Fruit fly (Drosophila melanogaster): ENCODE measurements around the gene CG13678.

Gene CG13678

dm6 chr3L:8197779-8198279 lies 24.1 kb upstream of the CG13678 start, which contains the start of the genes UbcE2M and Dhps (continued):
- no peak for TF ChIP-seq rib (GFP tag; IDR thresholded peaks at IDR 0.05)
- peak; percentile 22 for TF ChIP-seq slou (GFP tag; optimal IDR thresholded peaks at IDR 0.05)
- TF ChIP-seq CG8944 (GFP tag; optimal IDR thresholded peaks at IDR 0.05), result peak; percentile 11
- peak; percentile 3 for TF ChIP-seq CG1529 (GFP tag; optimal IDR thresholded peaks at IDR 0.05)
- TF ChIP-seq CG6272 (GFP tag; IDR thresholded peaks at IDR 0.05), result peak; percentile 81
- TF ChIP-seq CG12155 (GFP tag; optimal IDR thresholded peaks at IDR 0.05), result peak; percentile 70
- TF ChIP-seq ci (GFP tag; IDR thresholded peaks at IDR 0.05), result no peak
- TF ChIP-seq Drgx (GFP tag; IDR thresholded peaks at IDR 0.05), result no peak; the same call in 1 of the 2 replicates
- TF ChIP-seq CG3726 (GFP tag; IDR thresholded peaks at IDR 0.05), result peak; percentile 46; the same call in 1 of the 3 replicates
- TF ChIP-seq tin (GFP tag; optimal IDR thresholded peaks at IDR 0.05), result peak; percentile 66
- peak; percentile 56; the same call in 1 of the 3 replicates for TF ChIP-seq CG11093 (GFP tag; IDR thresholded peaks at IDR 0.05)
- TF ChIP-seq p53 (GFP tag; optimal IDR thresholded peaks at IDR 0.05), result no peak
- TF ChIP-seq Sox102F (GFP tag; optimal IDR thresholded peaks at IDR 0.05), result no peak
- TF ChIP-seq chm (GFP tag; IDR thresholded peaks at IDR 0.05), result peak; percentile 6; the same call in 1 of the 2 replicates
- peak; percentile 78 for TF ChIP-seq CG30020 (tag; optimal IDR thresholded peaks at IDR 0.05)
- peak; percentile 53 for TF ChIP-seq Antp (GFP tag; optimal IDR thresholded peaks at IDR 0.05)
- peak; percentile 63; the same call in 1 of the 2 replicates for TF ChIP-seq CG14441 (GFP tag; IDR thresholded peaks at IDR 0.05)
- TF ChIP-seq CG9727 (GFP tag; optimal IDR thresholded peaks at IDR 0.05), result peak; percentile 76
- no peak; the same call in 1 of the 2 replicates for TF ChIP-seq Ravus (GFP tag; IDR thresholded peaks at IDR 0.05)
- peak; percentile 46 for TF ChIP-seq Ada2b (GFP tag; IDR thresholded peaks at IDR 0.05)
- TF ChIP-seq sc (optimal IDR thresholded peaks at IDR 0.05), result no peak
- TF ChIP-seq sc (GFP tag; optimal IDR thresholded peaks at IDR 0.05), result peak; percentile 57
- peak; percentile 73 for TF ChIP-seq Max (GFP tag; optimal IDR thresholded peaks at IDR 0.05)
- TF ChIP-seq CG8089 (GFP tag; optimal IDR thresholded peaks at IDR 0.05), result no peak
- TF ChIP-seq Fer2 (tag; optimal IDR thresholded peaks at IDR 0.05), result peak; percentile 76
- no peak for TF ChIP-seq bab2 (GFP tag; optimal IDR thresholded peaks at IDR 0.05)
- TF ChIP-seq Gug (GFP tag; IDR thresholded peaks at IDR 0.05), result peak; percentile 72; the same call in 2 of the 4 replicates
- peak; percentile 48; the same call in 1 of the 2 replicates for TF ChIP-seq CG14014 (GFP tag; IDR thresholded peaks at IDR 0.05)
- no peak for TF ChIP-seq CG18599 (GFP tag; optimal IDR thresholded peaks at IDR 0.05)
- peak; percentile 82 for TF ChIP-seq Hr3 (GFP tag; optimal IDR thresholded peaks at IDR 0.05)
- TF ChIP-seq Pdp1 (GFP tag; optimal IDR thresholded peaks at IDR 0.05), result peak; percentile 37 to 65
- TF ChIP-seq CG9609 (GFP tag; optimal IDR thresholded peaks at IDR 0.05), result peak; percentile 6
- TF ChIP-seq CG6654 (GFP tag; optimal IDR thresholded peaks at IDR 0.05), result peak; percentile 3
- no peak for TF ChIP-seq pan (optimal IDR thresholded peaks at IDR 0.05)
- peak in 1 of 2 experiments; percentile 57 for TF ChIP-seq pan (GFP tag; optimal IDR thresholded peaks at IDR 0.05 in 1 of 2, IDR thresholded peaks at IDR 0.05 in 1 of 2)
- peak; percentile 43 for TF ChIP-seq CG12104 (GFP tag; optimal IDR thresholded peaks at IDR 0.05)
- TF ChIP-seq CG3163 (GFP tag; optimal IDR thresholded peaks at IDR 0.05), result peak; percentile 3
- TF ChIP-seq CG17359 (tag; optimal IDR thresholded peaks at IDR 0.05), result peak; percentile 63
- peak; percentile 90 for TF ChIP-seq CG9932 (GFP tag; IDR thresholded peaks at IDR 0.05)
- TF ChIP-seq CG34422 (GFP tag; IDR thresholded peaks at IDR 0.05), result peak; percentile 35; the same call in 1 of the 3 replicates
- peak; percentile 37; the same call in 1 of the 2 replicates for TF ChIP-seq vvl (GFP tag; IDR thresholded peaks at IDR 0.05)
- peak; percentile 85 for TF ChIP-seq Dbx (GFP tag; IDR thresholded peaks at IDR 0.05)
- TF ChIP-seq CG13123 (GFP tag; optimal IDR thresholded peaks at IDR 0.05), result peak; percentile 59
- TF ChIP-seq Adf1 (GFP tag; IDR thresholded peaks at IDR 0.05), result peak; percentile 27; the same call in 1 of the 2 replicates
- TF ChIP-seq sens-2 (GFP tag; IDR thresholded peaks at IDR 0.05), result 0 out of 2 replicates have a peak, but pooled peaks have one; percentile 32
- no peak for TF ChIP-seq disco-r (GFP tag; optimal IDR thresholded peaks at IDR 0.05)
- peak; percentile 82 for TF ChIP-seq CG16813 (GFP tag; IDR thresholded peaks at IDR 0.05; ENCODE audit: partially characterized antibody)
- TF ChIP-seq mld (GFP tag; IDR thresholded peaks at IDR 0.05; ENCODE audit: partially characterized antibody), result peak; percentile 72; the same call in 2 of the 3 replicates
- TF ChIP-seq caup (GFP tag; optimal IDR thresholded peaks at IDR 0.05; ENCODE audit: severe bottlenecking), result peak; percentile 36
- no peak for TF ChIP-seq Hmr (GFP tag; optimal IDR thresholded peaks at IDR 0.05)
- peak; percentile 37 for TF ChIP-seq cato (GFP tag; optimal IDR thresholded peaks at IDR 0.05; ENCODE audit: borderline replicate concordance)

All from whole organism, embryonic.